Worm (Caenorhabditis elegans) whole organism, L4 larva: ENCODE results near the gene B0432.14.

Source experiments
- F37D6.2 ChIP-seq: sonication (generic microtip); optimal IDR thresholded peaks from 2 replicates; lab custom pipeline; 2016; ENCODE audit warnings: mild to moderate bottlenecking, missing genetic modification characterization, missing compliant biosample characterization
- T20F7.1 ChIP-seq: fragments of 200-800 bp; sonication (Bioruptor generic); optimal IDR thresholded peaks from 2 replicates; lab custom pipeline; 2018; ENCODE audit warnings: mild to moderate bottlenecking, missing genetic modification characterization, missing compliant biosample characterization
- ZK337.2 ChIP-seq: fragments of 200-800 bp; sonication (Bioruptor generic); IDR thresholded peaks from 2 replicates; pipeline ENCODE4 v1.3.6; 2022; ENCODE audit warnings: missing genetic modification reagents, missing genetic modification characterization, missing compliant biosample characterization
- aha-1 ChIP-seq: fragments of 150-350 bp; peaks from one replicate; lab custom pipeline; 2014; ENCODE audit warnings: missing biosample characterization, missing genetic modification characterization
- aly-2 ChIP-seq: sonication (generic microtip); optimal IDR thresholded peaks from 2 replicates; lab custom pipeline; 2018; ENCODE audit warnings: missing biosample characterization, missing genetic modification characterization
- ceh-20 ChIP-seq: fragments of 200-800 bp; sonication (Bioruptor generic); IDR thresholded peaks from 2 replicates; pipeline ENCODE4 v1.3.6; 2022; ENCODE audit warnings: missing genetic modification reagents, missing genetic modification characterization, missing compliant biosample characterization
- ceh-28 ChIP-seq: fragments of 150-350 bp; optimal IDR thresholded peaks from 2 replicates; lab custom pipeline; 2014; ENCODE audit warnings: missing biosample characterization, missing genetic modification reagents, missing genetic modification characterization
- ces-1 ChIP-seq: fragments of 150-350 bp; sonication (generic microtip); optimal IDR thresholded peaks from 4 replicates; lab custom pipeline; 2014; ENCODE audit warnings: missing biosample characterization, missing genetic modification reagents, missing genetic modification characterization
- cey-2 ChIP-seq: sonication (generic microtip); optimal IDR thresholded peaks from 3 replicates; lab custom pipeline; 2017; ENCODE audit warnings: missing genetic modification characterization, mild to moderate bottlenecking, missing compliant biosample characterization, antibody characterized with exemption, borderline replicate concordance; ENCODE audit not compliant: insufficient read depth
- daf-16 ChIP-seq, 3 experiments: sonication (generic microtip); optimal IDR thresholded peaks; 2 replicates each; lab custom pipeline; 2016 to 2017; ENCODE audit warnings: missing genetic modification characterization in 3 of 3, missing genetic modification reagents in 3 of 3, mild to moderate bottlenecking in 2 of 3, missing compliant biosample characterization in 2 of 3, missing biosample characterization in 1 of 3, moderate library complexity in 1 of 3
- daf-8 ChIP-seq: fragments of 200-800 bp; sonication (Bioruptor generic); IDR thresholded peaks from 2 replicates; pipeline ENCODE4 v1.3.6; 2022; ENCODE audit warnings: missing genetic modification characterization, missing compliant biosample characterization
- duxl-1 ChIP-seq: sonication (generic microtip); optimal IDR thresholded peaks from 2 replicates; lab custom pipeline; 2016; ENCODE audit warnings: mild to moderate bottlenecking, missing genetic modification characterization, moderate library complexity, missing compliant biosample characterization; ENCODE audit not compliant: poor library complexity
- dve-1 ChIP-seq: sonication (generic microtip); optimal IDR thresholded peaks from 2 replicates; lab custom pipeline; 2017; ENCODE audit warnings: antibody characterized with exemption, mild to moderate bottlenecking, missing genetic modification characterization, missing compliant biosample characterization; ENCODE audit not compliant: insufficient read depth
- egl-43 ChIP-seq: fragments of 200-800 bp; sonication (Bioruptor generic); IDR thresholded peaks from 2 replicates; pipeline ENCODE4 v1.3.6; 2022; ENCODE audit warnings: missing genetic modification reagents, missing genetic modification characterization, missing compliant biosample characterization
- fkh-10 ChIP-seq: fragments of 150-350 bp; optimal IDR thresholded peaks from 2 replicates; lab custom pipeline; 2014; ENCODE audit warnings: missing biosample characterization, missing genetic modification reagents, missing genetic modification characterization
- hif-1 ChIP-seq, 2 experiments: sonication (generic microtip); optimal IDR thresholded peaks; 2 replicates each; lab custom pipeline; 2016 to 2017; ENCODE audit warnings: missing compliant biosample characterization in 2 of 2, missing genetic modification characterization in 2 of 2, missing genetic modification reagents in 2 of 2, missing genotype in 2 of 2, mild to moderate bottlenecking in 1 of 2
- lin-1 ChIP-seq: fragments of 200-800 bp; sonication (Bioruptor generic); IDR thresholded peaks from 2 replicates; pipeline ENCODE4 v1.3.6; 2022; ENCODE audit warnings: missing genetic modification reagents, missing genetic modification characterization, missing compliant biosample characterization
- lin-13 ChIP-seq: fragments of 150-350 bp; optimal IDR thresholded peaks from 2 replicates; lab custom pipeline; 2014; ENCODE audit warnings: missing biosample characterization, missing genetic modification reagents, missing genetic modification characterization
- lin-39 ChIP-seq: fragments of 150-350 bp; optimal IDR thresholded peaks from 2 replicates; lab custom pipeline; 2014; ENCODE audit warnings: missing biosample characterization, missing genetic modification reagents, missing genetic modification characterization
- madf-5 ChIP-seq, 2 experiments: fragments of 200-800 bp; sonication (Bioruptor generic); IDR thresholded peaks; 2 replicates each; pipeline ENCODE4 v1.3.6; 2022; ENCODE audit warnings: missing compliant biosample characterization in 2 of 2, missing genetic modification characterization in 2 of 2
- mdt-29 ChIP-seq: fragments of 200-800 bp; sonication (Bioruptor generic); IDR thresholded peaks from 2 replicates; pipeline ENCODE4 v1.3.6; 2022; ENCODE audit warnings: missing genetic modification reagents, missing genetic modification characterization, missing compliant biosample characterization
- nhr-10 ChIP-seq: fragments of 150-350 bp; optimal IDR thresholded peaks from 2 replicates; lab custom pipeline; 2014; ENCODE audit warnings: missing biosample characterization, missing genetic modification characterization
- nhr-111 ChIP-seq: fragments of 200-800 bp; sonication (Bioruptor generic); optimal IDR thresholded peaks from 2 replicates; lab custom pipeline; 2018; ENCODE audit warnings: mild to moderate bottlenecking, missing genetic modification characterization, missing compliant biosample characterization
- nhr-237 ChIP-seq: sonication (generic microtip); optimal IDR thresholded peaks from 2 replicates; lab custom pipeline; 2017; ENCODE audit warnings: missing biosample characterization, missing genetic modification characterization
- nhr-41 ChIP-seq: fragments of 200-800 bp; sonication (Bioruptor generic); IDR thresholded peaks from 2 replicates; pipeline ENCODE4 v1.3.6; 2022; ENCODE audit warnings: missing genetic modification reagents, missing genetic modification characterization, missing compliant biosample characterization
- nhr-42 ChIP-seq: fragments of 200-800 bp; sonication (Bioruptor generic); IDR thresholded peaks from 2 replicates; pipeline ENCODE4 v1.3.6; 2022; ENCODE audit warnings: missing genetic modification characterization, missing compliant biosample characterization
- pha-4 ChIP-seq, 2 experiments: fragments of 150-350 bp in 1 of 2; fragments of 200-800 bp in 1 of 2; sonication (Bioruptor generic) in 1 of 2; IDR thresholded peaks in 1 of 2; optimal IDR thresholded peaks in 1 of 2; 2 replicates each; pipeline versions ENCODE4 v1.3.6 to Lab custom; 2014 to 2022; ENCODE audit warnings: missing genetic modification characterization in 2 of 2, missing genetic modification reagents in 2 of 2, missing biosample characterization in 1 of 2, missing compliant biosample characterization in 1 of 2
- php-3 ChIP-seq: fragments of 200-800 bp; sonication (Bioruptor generic); IDR thresholded peaks from 2 replicates; pipeline ENCODE4 v1.3.6; 2022; ENCODE audit warnings: missing genetic modification reagents, missing genetic modification characterization, missing compliant biosample characterization
- pqm-1 ChIP-seq: sonication (generic microtip); optimal IDR thresholded peaks from 2 replicates; lab custom pipeline; 2017; ENCODE audit warnings: missing biosample characterization, missing genetic modification characterization
- rbr-2 ChIP-seq: sonication (generic microtip); optimal IDR thresholded peaks from 2 replicates; lab custom pipeline; 2016; ENCODE audit warnings: missing genotype, missing genetic modification characterization, missing compliant biosample characterization
- saeg-2 ChIP-seq: fragments of 200-800 bp; sonication (Bioruptor generic); IDR thresholded peaks from 2 replicates; pipeline ENCODE4 v1.3.6; 2022; ENCODE audit warnings: missing genetic modification reagents, missing genetic modification characterization, missing compliant biosample characterization
- sdz-12 ChIP-seq: fragments of 200-800 bp; sonication (Bioruptor generic); optimal IDR thresholded peaks from 2 replicates; lab custom pipeline; 2018; ENCODE audit warnings: mild to moderate bottlenecking, missing genetic modification characterization, missing compliant biosample characterization
- set-16 ChIP-seq: fragments of 200-800 bp; sonication (Bioruptor generic); IDR thresholded peaks from 2 replicates; pipeline ENCODE4 v1.3.6; 2022; ENCODE audit warnings: missing genetic modification reagents, missing genetic modification characterization, missing compliant biosample characterization
- skn-1 ChIP-seq: fragments of 150-350 bp; optimal IDR thresholded peaks from 2 replicates; lab custom pipeline; 2014; ENCODE audit warnings: missing biosample characterization, missing genetic modification characterization
- spr-3 ChIP-seq: fragments of 200-800 bp; sonication (Bioruptor generic); optimal IDR thresholded peaks from 2 replicates; lab custom pipeline; 2018; ENCODE audit warnings: mild to moderate bottlenecking, missing genetic modification characterization, missing compliant biosample characterization
- tra-1 ChIP-seq: fragments of 200-800 bp; sonication (Bioruptor generic); IDR thresholded peaks from 2 replicates; pipeline ENCODE4 v1.3.6; 2022; ENCODE audit warnings: missing genetic modification reagents, missing genetic modification characterization, missing compliant biosample characterization
- unc-39 ChIP-seq: sonication (generic microtip); optimal IDR thresholded peaks from 2 replicates; lab custom pipeline; 2017; ENCODE audit warnings: missing biosample characterization, missing genetic modification characterization
- unc-62 ChIP-seq, 3 experiments: fragments of 150-350 bp in 1 of 3; sonication (generic microtip); optimal IDR thresholded peaks in 2 of 3; peaks in 1 of 3; 1 replicate in 1 of 3; 2 replicates in 2 of 3; lab custom pipeline; 2014 to 2017; ENCODE audit warnings: missing biosample characterization in 3 of 3, missing genetic modification characterization in 3 of 3, missing genetic modification reagents in 3 of 3, missing genotype in 1 of 3
- zfp-2 ChIP-seq: sonication (generic microtip); optimal IDR thresholded peaks from 2 replicates; lab custom pipeline; 2016; ENCODE audit warnings: mild to moderate bottlenecking, missing genetic modification characterization, missing compliant biosample characterization
- zip-2 ChIP-seq: fragments of 150-350 bp; optimal IDR thresholded peaks from 2 replicates; lab custom pipeline; 2014; ENCODE audit warnings: missing biosample characterization, missing genetic modification characterization
- ztf-11 ChIP-seq: fragments of 150-350 bp; optimal IDR thresholded peaks from 2 replicates; lab custom pipeline; 2014; ENCODE audit warnings: missing biosample characterization, missing genetic modification characterization
- ztf-7 ChIP-seq: fragments of 150-350 bp; optimal IDR thresholded peaks from 2 replicates; lab custom pipeline; 2014; ENCODE audit warnings: missing biosample characterization, missing genetic modification characterization

B0432.14 gene

DNA sequence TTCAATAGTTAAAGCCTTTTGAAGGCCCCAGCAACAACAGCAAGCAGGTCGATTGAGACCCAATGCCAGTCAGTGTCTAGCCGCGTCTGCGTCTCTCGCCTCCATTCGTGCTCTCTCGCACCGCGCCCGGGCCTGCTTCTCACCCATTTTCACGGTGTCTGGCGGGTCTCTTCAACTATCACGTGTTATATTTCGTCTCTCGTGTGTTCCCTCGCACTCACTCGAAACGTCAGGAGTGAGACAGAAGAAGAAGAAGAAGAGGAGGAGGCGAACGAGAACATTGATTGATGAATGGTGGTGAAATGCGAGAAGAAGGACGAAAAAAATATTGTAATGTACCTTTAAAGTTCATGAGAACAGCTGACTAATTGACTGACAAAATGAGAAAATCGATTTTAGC is 42.9 kb upstream of the B0432.14 start (continued):
- TF ChIP-seq nhr-10 (peak; percentile 58), dve-1 (tag; lab: Kevin White, UChicago) (peak; percentile 84), daf-8 (no peak), sdz-12 (GFP tag; lab: Kevin White, UChicago) (no peak), ceh-20 (GFP tag; lab: Robert Waterston, UW) (peak; percentile 59; the same call in 1 of the 2 replicates), daf-16 (GFP tag; optimal IDR thresholded peaks at IDR 0.05; lab: Kevin White, UChicago) (peak in 1 of 2 experiments; percentile 51), daf-16 (tag; optimal IDR thresholded peaks at IDR 0.05; lab: Kevin White, UChicago) (peak; percentile 24), T20F7.1 (GFP tag; lab: Kevin White, UChicago) (peak; percentile 66), tra-1 (GFP tag; lab: Robert Waterston, UW) (peak; percentile 73), aly-2 (tag; lab: Kevin White, UChicago) (no peak), spr-3 (GFP tag; lab: Kevin White, UChicago) (no peak)

DNA sequence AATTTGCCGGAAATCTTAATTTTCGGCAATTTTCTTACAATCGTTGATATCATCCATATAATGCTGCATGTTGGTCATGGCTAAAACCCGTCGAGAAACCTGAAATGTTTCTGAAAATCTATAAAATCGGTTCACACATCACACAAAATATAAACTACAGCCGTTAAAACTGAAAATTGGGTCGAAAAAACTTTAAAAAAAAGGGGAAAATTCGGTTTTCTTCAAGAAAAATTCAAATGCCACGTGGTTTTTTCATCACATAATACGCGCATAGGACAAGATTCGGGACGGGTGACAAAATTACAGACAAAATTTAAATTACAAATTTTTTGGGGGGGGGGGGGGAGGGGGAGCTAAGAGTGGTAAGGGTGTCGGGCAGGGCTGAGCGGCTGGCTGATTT is 31.5 kb upstream of the B0432.14 start, which contains the start of gene Y43H11AL.1:
Gene Y43H11AL.1 (minus strand): TSS at position 101 of the 400 bp plus-strand sequence.
- TF ChIP-seq nhr-42 (GFP tag; lab: Robert Waterston, UW): no peak
- no peak for TF ChIP-seq lin-39 (tag; lab: Kevin White, UChicago)
- TF ChIP-seq saeg-2 (GFP tag; lab: Robert Waterston, UW): no peak
- no peak for TF ChIP-seq hif-1 (tag; optimal IDR thresholded peaks at IDR 0.05; lab: Kevin White, UChicago)
- TF ChIP-seq nhr-111 (GFP tag; lab: Kevin White, UChicago): no peak
- no peak for TF ChIP-seq zip-2 (tag; lab: Kevin White, UChicago)
- TF ChIP-seq ztf-11 (tag; lab: Kevin White, UChicago): no peak
- TF ChIP-seq nhr-41 (GFP tag; lab: Robert Waterston, UW): no peak
- TF ChIP-seq nhr-237 (tag; lab: Kevin White, UChicago): no peak
- TF ChIP-seq lin-1: no peak
- TF ChIP-seq, all 104 proteins: peak for 0

DNA sequence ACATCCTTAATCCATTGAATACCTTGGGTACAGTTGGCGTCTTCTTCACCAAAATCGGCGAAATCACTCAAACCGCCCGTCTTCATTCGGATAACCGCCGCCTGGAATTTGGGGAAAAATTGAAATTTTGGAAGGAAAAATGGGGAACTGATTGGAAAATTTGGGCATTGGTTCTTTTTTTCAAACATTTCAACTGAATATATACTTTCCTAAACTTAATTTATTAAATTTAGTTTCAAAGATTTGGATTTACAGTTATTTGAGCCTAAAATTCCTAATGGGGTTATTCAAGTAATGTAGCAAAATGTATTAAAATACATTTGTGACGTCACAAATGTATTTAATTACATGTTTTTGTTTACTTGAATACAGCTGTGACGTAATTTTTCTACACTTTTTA is 26.4 kb upstream of the B0432.14 start, which contains the start of gene laat-1:
Gene laat-1 (minus strand): TSS at position 101 of the 400 bp plus-strand sequence.
- TF ChIP-seq fkh-10 (GFP tag; lab: Kevin White, UChicago) (no peak), madf-5 (GFP tag; IDR thresholded peaks at IDR 0.05; lab: Robert Waterston, UW) (no peak), pqm-1 (tag; lab: Kevin White, UChicago) (no peak), ces-1 (no peak), ceh-28 (tag; lab: Kevin White, UChicago) (no peak), lin-39 (tag; lab: Kevin White, UChicago) (no peak), daf-8 (no peak), nhr-111 (GFP tag; lab: Kevin White, UChicago) (no peak), set-16 (GFP tag; lab: Robert Waterston, UW) (no peak), duxl-1 (tag; lab: Kevin White, UChicago) (no peak)

DNA sequence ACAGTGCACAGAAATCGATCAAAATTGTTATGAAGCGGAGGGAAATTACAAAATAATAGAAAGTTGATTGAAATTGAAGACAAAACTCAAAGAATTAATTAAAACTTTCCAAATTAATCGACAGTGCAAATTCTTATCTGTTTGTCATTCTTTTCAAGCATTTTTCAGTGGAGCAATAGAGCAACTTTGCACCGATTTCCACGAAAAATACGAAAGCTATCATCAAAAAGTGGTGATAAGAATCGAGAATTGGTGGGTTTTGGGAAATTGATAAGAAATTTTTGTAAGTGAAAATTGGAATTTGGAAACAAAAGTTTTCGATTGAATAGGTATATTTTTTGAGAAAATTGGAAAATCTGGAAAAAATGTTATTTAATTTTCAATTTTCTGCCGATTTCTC is 24.1 kb upstream of the B0432.14 start:
- TF ChIP-seq ztf-7 (tag; lab: Kevin White, UChicago) (no peak), php-3 (no peak), ZK337.2 (GFP tag; lab: Robert Waterston, UW) (no peak), sdz-12 (GFP tag; lab: Kevin White, UChicago) (no peak), lin-13 (GFP tag; lab: Kevin White, UChicago) (no peak), mdt-29 (no peak), rbr-2 (tag; lab: Kevin White, UChicago) (no peak), tra-1 (GFP tag; lab: Robert Waterston, UW) (no peak), skn-1 (no peak), daf-16 (GFP tag; optimal IDR thresholded peaks at IDR 0.05; lab: Kevin White, UChicago) (no peak), daf-16 (tag; optimal IDR thresholded peaks at IDR 0.05; lab: Kevin White, UChicago) (peak; percentile 39), ces-1 (no peak), zfp-2 (tag; lab: Kevin White, UChicago) (no peak), egl-43 (no peak), aly-2 (tag; lab: Kevin White, UChicago) (no peak), nhr-111 (GFP tag; lab: Kevin White, UChicago) (no peak), F37D6.2 (tag; lab: Kevin White, UChicago) (no peak), aha-1 (tag; lab: Kevin White, UChicago) (no peak), unc-62 (GFP tag; optimal IDR thresholded peaks at IDR 0.05 in 1 of 2; lab: Kevin White, UChicago) (peak in 1 of 2 experiments; percentile 19), unc-62 (tag; optimal IDR thresholded peaks at IDR 0.05; lab: Kevin White, UChicago) (no peak), cey-2 (no peak), fkh-10 (GFP tag; lab: Kevin White, UChicago) (no peak), ceh-20 (GFP tag; lab: Robert Waterston, UW) (no peak), nhr-42 (GFP tag; lab: Robert Waterston, UW) (no peak), unc-39 (tag; lab: Kevin White, UChicago) (no peak), pha-4 (GFP tag; IDR thresholded peaks at IDR 0.05; lab: Robert Waterston, UW) (no peak), pha-4 (tag; optimal IDR thresholded peaks at IDR 0.05; lab: Kevin White, UChicago) (no peak)
